Fruit fly (Drosophila melanogaster) S2 (cell line): ENCODE data around the gene CG12078.

Experiments
- CG8478 ChIP-seq: fragments of >200 bp; optimal IDR thresholded peaks from 2 replicates; lab custom pipeline; 2018
- CTCF ChIP-seq, 2 experiments: fragments of >200 bp; optimal IDR thresholded peaks; 2 replicates each; lab custom pipeline; 2018

DNA sequence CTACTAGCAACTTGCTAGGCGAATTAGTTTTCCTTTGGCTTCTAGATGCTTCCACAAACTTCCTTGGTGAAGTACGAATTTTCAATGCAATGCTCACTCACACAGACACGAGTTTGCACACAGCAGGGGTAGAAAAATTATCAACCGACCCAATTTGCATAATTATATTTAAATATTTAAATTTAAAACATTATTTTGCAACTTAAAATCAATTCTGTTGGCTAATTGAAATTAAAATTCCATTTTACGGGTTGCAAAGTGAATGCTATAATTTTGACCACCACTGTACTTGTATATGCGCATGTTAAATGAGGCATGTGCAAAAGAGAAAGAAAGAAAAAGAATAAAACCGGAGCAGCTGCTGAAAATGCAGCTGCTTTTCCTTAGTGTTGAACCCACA, 50.0 kb downstream of the CG12078 start:
- TF ChIP-seq CG8478 (lab: Kevin White, UChicago) (no peak), CTCF (optimal IDR thresholded peaks at IDR 0.05; lab: Kevin White, UChicago) (no peak)
